Fruit fly (Drosophila melanogaster): ENCODE measurements around the gene Cpr64Ac.

Cpr64Ac gene

DNA sequence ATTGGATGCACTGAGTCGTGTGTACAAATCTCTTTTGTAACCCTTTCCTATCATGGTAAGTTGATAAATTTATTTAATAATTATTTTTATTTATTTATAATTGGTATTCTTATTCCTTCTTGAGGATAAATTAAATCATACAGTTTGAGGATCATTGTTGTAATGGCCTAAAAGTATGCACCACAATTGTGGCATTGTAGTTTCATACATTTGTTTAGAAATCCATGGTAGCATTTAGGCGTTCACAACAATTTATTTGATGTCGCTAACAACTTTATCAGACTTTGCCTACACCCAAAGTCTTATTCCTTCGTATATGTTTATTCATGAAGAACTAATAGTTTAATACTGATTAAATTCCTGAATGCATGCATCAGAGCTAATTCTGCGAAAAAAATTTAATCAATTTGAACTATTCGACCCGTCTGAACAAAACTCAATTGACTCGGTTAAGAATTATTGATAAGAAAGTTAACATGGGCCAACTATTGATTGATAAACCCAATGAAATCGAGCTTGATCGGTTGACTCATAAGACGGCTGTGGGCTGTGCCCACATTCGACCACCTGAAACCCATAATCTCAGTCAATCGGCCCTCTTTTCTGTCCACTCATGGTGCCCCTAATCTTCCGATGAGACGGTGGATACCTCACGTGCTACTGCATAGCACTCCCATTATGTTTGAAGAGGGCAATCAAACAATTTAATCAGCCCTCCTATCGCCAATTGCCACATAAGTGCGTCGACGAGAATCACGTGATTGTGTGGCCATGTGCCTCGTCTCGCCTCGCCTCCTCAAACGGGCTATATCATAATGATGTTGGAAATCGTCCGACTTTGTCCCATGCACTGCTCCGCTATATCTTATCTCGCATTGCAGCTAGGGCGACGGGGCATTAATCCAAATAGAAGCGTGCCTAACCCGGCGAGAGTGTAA, 6.8 kb upstream of the Cpr64Ac start (continued):
- TF ChIP-seq Antp (GFP tag; optimal IDR thresholded peaks at IDR 0.05), result no peak
- no peak for TF ChIP-seq fu2 (GFP tag; optimal IDR thresholded peaks at IDR 0.05)
- TF ChIP-seq Gug (GFP tag; IDR thresholded peaks at IDR 0.05), result no peak
- peak; percentile 70 for TF ChIP-seq Hey (tag; optimal IDR thresholded peaks at IDR 0.05)
- TF ChIP-seq Asciz (GFP tag; optimal IDR thresholded peaks at IDR 0.05), result peak; percentile 23
- TF ChIP-seq toy (GFP tag; IDR thresholded peaks at IDR 0.05), result 0 out of 2 replicates have a peak, but pooled peaks have one; percentile 17
- no peak for TF ChIP-seq CG17912 (GFP tag; optimal IDR thresholded peaks at IDR 0.05)
- TF ChIP-seq bab2 (GFP tag; optimal IDR thresholded peaks at IDR 0.05), result no peak
- TF ChIP-seq HmgZ (tag; optimal IDR thresholded peaks at IDR 0.05), result peak; percentile 43
- TF ChIP-seq ro (GFP tag; IDR thresholded peaks at IDR 0.05), result no peak
- no peak for TF ChIP-seq CG7928 (GFP tag; optimal IDR thresholded peaks at IDR 0.05)
- no peak for TF ChIP-seq wdn (GFP tag; IDR thresholded peaks at IDR 0.05)
- no peak for TF ChIP-seq tx (GFP tag; optimal IDR thresholded peaks at IDR 0.05)
- TF ChIP-seq CG34376 (GFP tag; optimal IDR thresholded peaks at IDR 0.05), result peak; percentile 88
- no peak for TF ChIP-seq CG5953 (GFP tag; IDR thresholded peaks at IDR 0.05)
- TF ChIP-seq Hmr (GFP tag; optimal IDR thresholded peaks at IDR 0.05), result peak; percentile 6
- TF ChIP-seq Adf1 (GFP tag; IDR thresholded peaks at IDR 0.05), result no peak
- TF ChIP-seq kay (GFP tag; optimal IDR thresholded peaks at IDR 0.05), result no peak
- TF ChIP-seq CG3407 (GFP tag; optimal IDR thresholded peaks at IDR 0.05), result no peak
- no peak for TF ChIP-seq CG7839 (tag; optimal IDR thresholded peaks at IDR 0.05)
- TF ChIP-seq Scr (GFP tag; IDR thresholded peaks at IDR 0.05; ENCODE audit: partially characterized antibody), result no peak
- no peak for TF ChIP-seq Lim3 (GFP tag; IDR thresholded peaks at IDR 0.05)
- no peak for TF ChIP-seq Meics (GFP tag; optimal IDR thresholded peaks at IDR 0.05)
- no peak for TF ChIP-seq CG15514 (GFP tag; optimal IDR thresholded peaks at IDR 0.05)
- no peak for TF ChIP-seq gem (tag; optimal IDR thresholded peaks at IDR 0.05)
- no peak for TF ChIP-seq CG34422 (GFP tag; IDR thresholded peaks at IDR 0.05)
- no peak for TF ChIP-seq D19B (GFP tag; optimal IDR thresholded peaks at IDR 0.05)
- TF ChIP-seq CG3281 (GFP tag; optimal IDR thresholded peaks at IDR 0.05), result no peak
- no peak for TF ChIP-seq CG2120 (GFP tag; optimal IDR thresholded peaks at IDR 0.05)
- no peak for TF ChIP-seq CG16779 (GFP tag; IDR thresholded peaks at IDR 0.05)
- TF ChIP-seq ken (GFP tag; IDR thresholded peaks at IDR 0.05), result no peak
- peak; percentile 56; the same call in 1 of the 2 replicates for TF ChIP-seq Awh (GFP tag; IDR thresholded peaks at IDR 0.05)
- no peak for TF ChIP-seq CG8388 (GFP tag; optimal IDR thresholded peaks at IDR 0.05)
- TF ChIP-seq zen2 (GFP tag; IDR thresholded peaks at IDR 0.05; ENCODE audit: partially characterized antibody), result no peak
- peak in 1 of 2 experiments; percentile 35 for TF ChIP-seq Pdp1 (GFP tag; optimal IDR thresholded peaks at IDR 0.05)
- TF ChIP-seq disco-r (GFP tag; optimal IDR thresholded peaks at IDR 0.05), result no peak
- no peak for TF ChIP-seq Mad (GFP tag; optimal IDR thresholded peaks at IDR 0.05)
- no peak for TF ChIP-seq corto (GFP tag; optimal IDR thresholded peaks at IDR 0.05)
- TF ChIP-seq sens (GFP tag), result no peak
- TF ChIP-seq CG1603 (tag; optimal IDR thresholded peaks at IDR 0.05), result no peak
- TF ChIP-seq Deaf1 (tag; optimal IDR thresholded peaks at IDR 0.05), result peak; percentile 7
- no peak for TF ChIP-seq CG14050 (GFP tag; IDR thresholded peaks at IDR 0.05)
- TF ChIP-seq Ravus (GFP tag; IDR thresholded peaks at IDR 0.05), result no peak
- TF ChIP-seq Dip2 (GFP tag; IDR thresholded peaks at IDR 0.05), result no peak
- no peak for TF ChIP-seq pnt (GFP tag; optimal IDR thresholded peaks at IDR 0.05)
- no peak for TF ChIP-seq CG10979 (tag; optimal IDR thresholded peaks at IDR 0.05)
- no peak for TF ChIP-seq Doc3 (GFP tag; IDR thresholded peaks at IDR 0.05; ENCODE audit: partially characterized antibody)
- TF ChIP-seq shn (GFP tag; optimal IDR thresholded peaks at IDR 0.05), result no peak
- TF ChIP-seq CG18599 (GFP tag; optimal IDR thresholded peaks at IDR 0.05), result peak; percentile 24

Data from whole organism, embryonic.